Worm (Caenorhabditis elegans): ENCODE data around the gene Y57A10A.14.

DNA sequence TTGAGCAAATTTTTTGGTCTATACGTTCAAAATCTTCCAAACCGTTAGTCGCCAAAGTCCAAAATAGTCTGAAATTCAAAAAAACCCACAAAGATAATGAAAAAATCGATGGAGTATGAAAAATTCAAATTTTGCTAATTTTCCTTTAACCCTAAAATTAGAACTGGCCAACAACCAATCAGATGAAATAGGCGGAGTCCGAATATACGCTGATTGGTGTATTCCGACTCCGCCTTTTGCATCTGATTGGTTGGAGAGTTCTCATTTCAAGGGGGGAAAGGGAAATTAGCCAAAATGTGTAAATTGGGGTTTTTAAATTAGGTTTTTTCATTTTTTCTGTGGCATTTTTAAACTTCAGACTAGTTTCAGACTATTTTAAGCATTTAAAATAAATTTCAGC, 18.9 kb downstream of the Y57A10A.14 start:
- TF ChIP-seq ama-1 (optimal IDR thresholded peaks at IDR 0.05) (no peak), lin-35 (GFP tag; optimal IDR thresholded peaks at IDR 0.05) (no peak), lin-39 (tag; optimal IDR thresholded peaks at IDR 0.05) (no peak), sptf-1 (tag; optimal IDR thresholded peaks at IDR 0.05) (no peak), mdl-1 (tag; optimal IDR thresholded peaks at IDR 0.05) (no peak), xbp-1 (tag; optimal IDR thresholded peaks at IDR 0.05) (no peak), efl-1 (optimal IDR thresholded peaks at IDR 0.05) (no peak), efl-1 (GFP tag; optimal IDR thresholded peaks at IDR 0.05 in 1 of 2) (no peak), nhr-237 (tag; optimal IDR thresholded peaks at IDR 0.05) (no peak), sox-4 (tag; optimal IDR thresholded peaks at IDR 0.05) (no peak)
